Fruit fly (Drosophila melanogaster): ENCODE data around the gene CG3184.

Gene CG3184

dm6 chrX:6726758-6727490 lies 38.4 kb upstream of the CG3184 start:
- peak; percentile 64 for TF ChIP-seq Dfd (GFP tag; optimal IDR thresholded peaks at IDR 0.05)
- no peak for TF ChIP-seq Rel (GFP tag; optimal IDR thresholded peaks at IDR 0.05)
- peak; percentile 1 for TF ChIP-seq Rel (tag; optimal IDR thresholded peaks at IDR 0.05)
- no peak for TF ChIP-seq sage (GFP tag; optimal IDR thresholded peaks at IDR 0.05)

DNA sequence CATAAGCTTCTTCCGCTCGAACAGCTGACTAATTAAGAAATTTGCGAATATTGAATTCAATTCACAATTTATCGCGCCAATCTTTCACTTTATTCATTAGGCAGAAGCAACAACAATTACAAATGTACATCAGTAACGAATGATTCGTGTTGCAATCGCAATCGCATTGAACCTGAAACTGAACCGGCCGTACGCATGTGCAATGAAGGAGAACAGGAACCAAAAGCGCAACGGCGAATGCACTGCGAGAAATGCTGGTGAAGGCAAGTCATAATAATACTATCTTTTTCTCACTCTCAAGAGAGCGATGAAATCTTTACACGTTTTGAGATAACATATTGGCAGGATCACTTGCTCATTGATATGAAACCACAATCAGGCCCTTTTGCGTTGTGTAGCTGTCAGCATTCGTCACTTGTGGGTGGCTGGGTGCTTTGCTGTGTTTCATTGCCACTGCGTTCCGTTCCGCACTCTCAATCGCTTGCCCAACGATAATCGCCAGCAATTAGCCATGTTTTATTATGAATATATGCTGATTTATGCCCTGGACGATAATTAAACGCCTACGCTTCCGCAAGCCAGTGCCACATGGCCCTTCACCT lies 36.4 kb upstream of the CG3184 start:
- TF ChIP-seq sv (GFP tag; optimal IDR thresholded peaks at IDR 0.05) (no peak), Dif (GFP tag; optimal IDR thresholded peaks at IDR 0.05; ENCODE audit: partially characterized antibody) (peak; percentile 64), Hr78 (GFP tag; optimal IDR thresholded peaks at IDR 0.05) (no peak), psq (GFP tag; optimal IDR thresholded peaks at IDR 0.05) (no peak)

- TF ChIP-seq woc (GFP tag; optimal IDR thresholded peaks at IDR 0.05): no peak
- no peak for TF ChIP-seq CrebA (GFP tag; optimal IDR thresholded peaks at IDR 0.05; ENCODE audit: borderline replicate concordance)
- peak; percentile 99 for TF ChIP-seq Dfd (GFP tag; optimal IDR thresholded peaks at IDR 0.05)
These were observed 35.0 kb upstream of the CG3184 start for dm6 chrX:6723622-6724021.

- TF ChIP-seq fru (GFP tag; optimal IDR thresholded peaks at IDR 0.05) (no peak), Dfd (GFP tag; optimal IDR thresholded peaks at IDR 0.05) (no peak), CG32264 (GFP tag; optimal IDR thresholded peaks at IDR 0.05) (no peak), Hnf4 (GFP tag; optimal IDR thresholded peaks at IDR 0.05) (no peak), woc (GFP tag; optimal IDR thresholded peaks at IDR 0.05) (no peak)
These were observed 31.4 kb upstream of the CG3184 start for dm6 chrX:6719968-6720367.

dm6 chrX:6719259-6719658 lies 30.7 kb upstream of the CG3184 start:
- TF ChIP-seq Dfd (GFP tag; optimal IDR thresholded peaks at IDR 0.05) (peak; percentile 32), Myc (optimal IDR thresholded peaks at IDR 0.05) (no peak), Rel (GFP tag; optimal IDR thresholded peaks at IDR 0.05) (no peak), Rel (tag; optimal IDR thresholded peaks at IDR 0.05) (peak; percentile 73)

- TF ChIP-seq Dfd (GFP tag; optimal IDR thresholded peaks at IDR 0.05) (peak; percentile 94), rgr (GFP tag; optimal IDR thresholded peaks at IDR 0.05) (no peak)
These were observed 27.6 kb upstream of the CG3184 start for dm6 chrX:6716170-6716569.

- peak; percentile 55 for TF ChIP-seq psq (GFP tag; optimal IDR thresholded peaks at IDR 0.05)
- TF ChIP-seq foxo (GFP tag; optimal IDR thresholded peaks at IDR 0.05): peak in 1 of 2 experiments; percentile 69
- no peak for TF ChIP-seq Abd-B (GFP tag; optimal IDR thresholded peaks at IDR 0.05)
- no peak for TF ChIP-seq GATAd (GFP tag; optimal IDR thresholded peaks at IDR 0.05)
- peak; percentile 58 for TF ChIP-seq sv (GFP tag; optimal IDR thresholded peaks at IDR 0.05)
- no peak for TF ChIP-seq Jra (GFP tag; optimal IDR thresholded peaks at IDR 0.05)
- peak; percentile 7 for TF ChIP-seq woc (GFP tag; optimal IDR thresholded peaks at IDR 0.05)
- TF ChIP-seq CG9705 (GFP tag; optimal IDR thresholded peaks at IDR 0.05): no peak
- TF ChIP-seq HLH106 (tag; optimal IDR thresholded peaks at IDR 0.05): peak; percentile 47
- no peak for TF ChIP-seq dl (GFP tag; optimal IDR thresholded peaks at IDR 0.05; ENCODE audit: insufficient read depth in 1 of 2, partially characterized antibody in 2 of 2)
- peak; percentile 16 for TF ChIP-seq CG32264 (GFP tag; optimal IDR thresholded peaks at IDR 0.05)
- TF ChIP-seq rgr (GFP tag; optimal IDR thresholded peaks at IDR 0.05): peak; percentile 62
- TF ChIP-seq Rel (GFP tag; optimal IDR thresholded peaks at IDR 0.05): no peak
- no peak for TF ChIP-seq Rel (tag; optimal IDR thresholded peaks at IDR 0.05)
- TF ChIP-seq Dfd (GFP tag; optimal IDR thresholded peaks at IDR 0.05): no peak
- no peak for TF ChIP-seq CrebA (GFP tag; optimal IDR thresholded peaks at IDR 0.05; ENCODE audit: borderline replicate concordance)
- TF ChIP-seq N (GFP tag; optimal IDR thresholded peaks at IDR 0.05): no peak
- TF ChIP-seq Hr83 (GFP tag; optimal IDR thresholded peaks at IDR 0.05; ENCODE audit: poor library complexity, severe bottlenecking): no peak
- no peak for TF ChIP-seq dsf (GFP tag; optimal IDR thresholded peaks at IDR 0.05; ENCODE audit: borderline replicate concordance)
- TF ChIP-seq tai (GFP tag; optimal IDR thresholded peaks at IDR 0.05): peak; percentile 0
- peak; percentile 22 for TF ChIP-seq dmrt93B (GFP tag; optimal IDR thresholded peaks at IDR 0.05)
- TF ChIP-seq sage (GFP tag; optimal IDR thresholded peaks at IDR 0.05): no peak
- no peak for TF ChIP-seq usp (GFP tag; optimal IDR thresholded peaks at IDR 0.05)
- TF ChIP-seq br (GFP tag; optimal IDR thresholded peaks at IDR 0.05): peak; percentile 40
- TF ChIP-seq jim (GFP tag; optimal IDR thresholded peaks at IDR 0.05): no peak
- no peak for TF ChIP-seq pan (optimal IDR thresholded peaks at IDR 0.05)
- TF ChIP-seq Hnf4 (GFP tag; optimal IDR thresholded peaks at IDR 0.05): no peak
- no peak for TF ChIP-seq Hr78 (GFP tag; optimal IDR thresholded peaks at IDR 0.05)
- TF ChIP-seq lola (GFP tag; optimal IDR thresholded peaks at IDR 0.05): no peak
- TF ChIP-seq Dif (GFP tag; optimal IDR thresholded peaks at IDR 0.05; ENCODE audit: partially characterized antibody): no peak
- no peak for TF ChIP-seq Myc (optimal IDR thresholded peaks at IDR 0.05)
- TF ChIP-seq ey (GFP tag; optimal IDR thresholded peaks at IDR 0.05): peak; percentile 74
- no peak for TF ChIP-seq Vsx2 (GFP tag; optimal IDR thresholded peaks at IDR 0.05; ENCODE audit: partially characterized antibody)
- TF ChIP-seq fru (GFP tag; optimal IDR thresholded peaks at IDR 0.05): peak; percentile 76
These were observed 22.7 kb upstream of the CG3184 start for dm6 chrX:6711295-6711694.

All from whole organism, wandering third instar larva.